Worm (Caenorhabditis elegans) whole organism, young adult: ENCODE measurements around the gene cgt-1.
A peak's percentile ranks its signal among the peaks of the same experiment; 100 is the strongest.

Source experiments
- B0035.1 ChIP-seq: sonication (generic microtip); optimal IDR thresholded peaks from 2 replicates; lab custom pipeline; 2016; ENCODE audit warnings: missing genetic modification characterization, mild to moderate bottlenecking, missing compliant biosample characterization, missing genotype, missing genetic modification reagents
- D2030.7 ChIP-seq: fragments of 200-800 bp; sonication (Bioruptor generic); IDR thresholded peaks from 2 replicates; pipeline ENCODE4 v1.3.6; 2022; ENCODE audit warnings: missing genetic modification reagents, missing genetic modification characterization, missing compliant biosample characterization
- F52B5.7 ChIP-seq: sonication (generic microtip); optimal IDR thresholded peaks from 2 replicates; lab custom pipeline; 2016; ENCODE audit warnings: mild to moderate bottlenecking, missing genetic modification characterization, missing compliant biosample characterization
- F57C9.4 ChIP-seq: sonication (generic microtip); optimal IDR thresholded peaks from 2 replicates; lab custom pipeline; 2017; ENCODE audit warnings: mild to moderate bottlenecking, missing genetic modification characterization, missing compliant biosample characterization
- Y67H2A.10 ChIP-seq: fragments of 200-800 bp; sonication (Bioruptor generic); conservative IDR thresholded peaks from 2 replicates; pipeline ENCODE4 v1.3.6; 2022; ENCODE audit warnings: missing genetic modification reagents, missing genetic modification characterization, missing compliant biosample characterization
- athp-1 ChIP-seq: sonication (generic microtip); optimal IDR thresholded peaks from 2 replicates; lab custom pipeline; 2017; ENCODE audit warnings: mild to moderate bottlenecking, missing genetic modification characterization, missing compliant biosample characterization
- attf-5 ChIP-seq: fragments of 200-800 bp; sonication (Bioruptor generic); optimal IDR thresholded peaks from 2 replicates; lab custom pipeline; 2018; ENCODE audit warnings: mild to moderate bottlenecking, missing genetic modification characterization, missing compliant biosample characterization
- cebp-1 ChIP-seq, 2 experiments: fragments of 200-800 bp in 1 of 2; sonication (Bioruptor generic) in 1 of 2; sonication (generic microtip) in 1 of 2; IDR thresholded peaks in 1 of 2; optimal IDR thresholded peaks in 1 of 2; 2 replicates each; pipeline versions ENCODE4 v1.3.6 to Lab custom; 2017 to 2022; ENCODE audit warnings: missing compliant biosample characterization in 2 of 2, missing genetic modification characterization in 2 of 2, mild to moderate bottlenecking in 1 of 2, missing genetic modification reagents in 1 of 2, moderate library complexity in 1 of 2
- cebp-2 ChIP-seq: fragments of 200-800 bp; sonication (Bioruptor generic); IDR thresholded peaks from 2 replicates; pipeline ENCODE4 v1.3.6; 2022; ENCODE audit warnings: missing genetic modification characterization, missing compliant biosample characterization
- ceh-40 ChIP-seq: fragments of 200-800 bp; sonication (Bioruptor generic); IDR thresholded peaks from 2 replicates; pipeline ENCODE4 v1.3.6; 2022; ENCODE audit warnings: missing genetic modification characterization, missing compliant biosample characterization
- die-1 ChIP-seq: sonication (generic microtip); optimal IDR thresholded peaks from 2 replicates; lab custom pipeline; 2016; ENCODE audit warnings: missing genotype, mild to moderate bottlenecking, missing genetic modification characterization, missing compliant biosample characterization
- egrh-3 ChIP-seq: fragments of 200-800 bp; sonication (Bioruptor generic); IDR thresholded peaks from 2 replicates; pipeline ENCODE4 v1.3.6; 2022; ENCODE audit warnings: missing genetic modification reagents, missing genetic modification characterization, missing compliant biosample characterization
- gei-17 ChIP-seq: fragments of 200-800 bp; sonication (Bioruptor generic); optimal IDR thresholded peaks from 2 replicates; lab custom pipeline; 2018; ENCODE audit warnings: mild to moderate bottlenecking, missing genetic modification characterization, missing compliant biosample characterization
- hlh-26 ChIP-seq: fragments of 200-800 bp; sonication (Bioruptor generic); conservative IDR thresholded peaks from 2 replicates; pipeline ENCODE4 v1.3.6; 2022; ENCODE audit warnings: missing genetic modification reagents, missing genetic modification characterization, missing compliant biosample characterization
- hmg-1.2 ChIP-seq: fragments of 200-800 bp; sonication (Bioruptor generic); IDR thresholded peaks from 2 replicates; pipeline ENCODE4 v1.3.6; 2022; ENCODE audit warnings: missing genetic modification reagents, missing genetic modification characterization, missing compliant biosample characterization
- hrde-1 ChIP-seq: sonication (generic microtip); optimal IDR thresholded peaks from 2 replicates; lab custom pipeline; 2016; ENCODE audit warnings: missing genetic modification characterization, mild to moderate bottlenecking, missing compliant biosample characterization, moderate library complexity, missing genotype, missing genetic modification reagents, borderline replicate concordance
- lag-1 ChIP-seq: fragments of 200-800 bp; sonication (Bioruptor generic); IDR thresholded peaks from 2 replicates; pipeline ENCODE4 v1.3.6; 2022; ENCODE audit warnings: missing genetic modification reagents, missing genetic modification characterization, missing compliant biosample characterization
- lin-35 ChIP-seq, 3 experiments: fragments of 150-350 bp in 2 of 3; sonication (generic microtip) in 1 of 3; optimal IDR thresholded peaks; 2 replicates each; lab custom pipeline; 2014 to 2018; ENCODE audit warnings: missing biosample characterization in 3 of 3, missing genetic modification characterization in 3 of 3, missing genetic modification reagents in 3 of 3
- madf-6 ChIP-seq: fragments of 200-800 bp; sonication (Bioruptor generic); IDR thresholded peaks from 2 replicates; pipeline ENCODE4 v1.3.6; 2022; ENCODE audit warnings: missing genetic modification reagents, missing genetic modification characterization, missing compliant biosample characterization
- mcd-1 ChIP-seq: fragments of 200-800 bp; sonication (Bioruptor generic); IDR thresholded peaks from 2 replicates; pipeline ENCODE4 v1.3.6; 2022; ENCODE audit warnings: missing genetic modification reagents, missing genetic modification characterization, missing compliant biosample characterization
- nhr-80 ChIP-seq: sonication (generic microtip); optimal IDR thresholded peaks from 2 replicates; lab custom pipeline; 2016; ENCODE audit warnings: missing genetic modification characterization, missing compliant biosample characterization
- rec-8 ChIP-seq, 2 experiments: sonication (generic microtip); optimal IDR thresholded peaks; 2 replicates each; lab custom pipeline; 2016; ENCODE audit warnings: mild to moderate bottlenecking in 2 of 2, missing genetic modification characterization in 2 of 2, missing genetic modification reagents in 2 of 2, missing genotype in 2 of 2, missing biosample characterization in 1 of 2, missing compliant biosample characterization in 1 of 2, moderate library complexity in 1 of 2
- somi-1 ChIP-seq: fragments of 200-800 bp; sonication (Bioruptor generic); optimal IDR thresholded peaks from 2 replicates; lab custom pipeline; 2018; ENCODE audit warnings: mild to moderate bottlenecking, missing genetic modification characterization, missing compliant biosample characterization
- tbx-9 ChIP-seq: sonication (generic microtip); optimal IDR thresholded peaks from 2 replicates; lab custom pipeline; 2016; ENCODE audit warnings: borderline replicate concordance, missing genetic modification characterization, inconsistent platforms, missing compliant biosample characterization
- tlf-1 ChIP-seq: fragments of 200-800 bp; sonication (Bioruptor generic); optimal IDR thresholded peaks from 2 replicates; lab custom pipeline; 2018; ENCODE audit warnings: mild to moderate bottlenecking, missing genetic modification characterization, missing compliant biosample characterization
- zfh-2 ChIP-seq: fragments of 200-800 bp; sonication (Bioruptor generic); conservative IDR thresholded peaks from 2 replicates; pipeline ENCODE4 v1.3.6; 2022; ENCODE audit warnings: missing genetic modification reagents, missing genetic modification characterization, missing compliant biosample characterization
- ztf-25 ChIP-seq: fragments of 200-800 bp; sonication (Bioruptor generic); IDR thresholded peaks from 2 replicates; pipeline ENCODE4 v1.3.6; 2022; ENCODE audit warnings: missing genetic modification reagents, missing genetic modification characterization, missing compliant biosample characterization
- ztf-26 ChIP-seq: sonication (generic microtip); optimal IDR thresholded peaks from 2 replicates; lab custom pipeline; 2017; ENCODE audit warnings: missing genetic modification characterization, missing compliant biosample characterization
- ztf-3 ChIP-seq: fragments of 200-800 bp; sonication (Bioruptor generic); optimal IDR thresholded peaks from 2 replicates; lab custom pipeline; 2018; ENCODE audit warnings: mild to moderate bottlenecking, missing genetic modification characterization, missing compliant biosample characterization
- ztf-6 ChIP-seq: fragments of 200-800 bp; sonication (Bioruptor generic); IDR thresholded peaks from 2 replicates; pipeline ENCODE4 v1.3.6; 2022; ENCODE audit warnings: missing genetic modification reagents, missing genetic modification characterization, missing compliant biosample characterization

cgt-1 gene

DNA sequence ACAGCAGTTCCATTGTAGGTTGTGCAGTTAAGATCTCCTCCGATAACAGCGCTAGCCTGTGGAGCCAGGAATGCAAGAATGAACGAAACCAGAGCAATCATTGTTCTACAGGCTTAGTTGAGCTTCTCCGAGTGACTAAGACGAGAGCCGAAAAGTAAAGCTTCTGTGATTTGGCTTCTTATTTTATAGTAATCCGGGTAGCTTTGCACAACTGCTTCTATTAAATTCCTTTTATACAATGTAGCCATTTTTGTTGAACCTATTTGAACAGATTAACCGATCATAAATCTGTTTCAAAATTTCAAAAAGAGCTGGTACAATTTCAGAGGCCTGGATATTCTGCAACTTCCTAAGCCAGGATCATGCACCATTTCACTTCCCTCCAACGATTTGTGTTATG is 28.8 kb upstream of the cgt-1 start, which contains the start of gene F35E8.9 (continued):
- no peak for TF ChIP-seq gei-17 (GFP tag; lab: Kevin White, UChicago)

DNA sequence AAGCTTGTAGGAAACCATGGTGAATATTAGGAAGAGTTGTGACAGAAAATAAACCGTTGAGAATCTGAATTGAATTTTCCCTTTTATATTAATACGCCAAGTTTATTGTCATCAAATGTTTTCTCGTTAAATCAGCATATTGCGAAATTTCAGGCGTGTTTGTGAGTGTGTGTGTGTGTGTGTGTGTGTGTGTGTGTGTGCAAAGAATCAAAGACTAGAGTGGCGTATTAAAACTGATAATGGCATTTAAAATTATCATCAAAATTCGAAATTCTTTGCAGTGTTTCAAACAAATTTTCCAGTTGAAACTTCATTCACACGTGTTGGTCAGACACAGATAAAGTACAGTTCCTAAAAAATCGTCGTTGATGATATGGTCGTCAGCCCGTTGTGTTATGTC is 27.3 kb upstream of the cgt-1 start, which contains the start of gene gst-38:
TSS of gene gst-38 (minus strand) at position 152 of the 400 bp plus-strand sequence.
- TF ChIP-seq tbx-9: no peak
- peak; percentile 86 for TF ChIP-seq cebp-1 (GFP tag; IDR thresholded peaks at IDR 0.05; lab: Robert Waterston, UW)
- TF ChIP-seq cebp-1 (tag; optimal IDR thresholded peaks at IDR 0.05; lab: Kevin White, UChicago): peak; percentile 93
- TF ChIP-seq nhr-80 (tag; lab: Kevin White, UChicago): peak; percentile 82
- TF ChIP-seq, all 124 proteins: peak for 2

- TF ChIP-seq tlf-1 (GFP tag; lab: Kevin White, UChicago) (no peak), lag-1 (GFP tag; lab: Robert Waterston, UW) (no peak), somi-1 (GFP tag; lab: Kevin White, UChicago) (no peak), mcd-1 (no peak), ztf-26 (tag; lab: Kevin White, UChicago) (no peak), cebp-2 (no peak), ztf-25 (GFP tag; lab: Robert Waterston, UW) (no peak), F57C9.4 (no peak), egrh-3 (GFP tag; lab: Robert Waterston, UW) (no peak), hmg-1.2 (GFP tag; lab: Robert Waterston, UW) (no peak), Y67H2A.10 (GFP tag; lab: Robert Waterston, UW) (no peak), hlh-26 (no peak), D2030.7 (GFP tag; lab: Robert Waterston, UW) (no peak)
These were observed 26.7 kb upstream of the cgt-1 start for ce11 chrV:15915307-15915706.

DNA sequence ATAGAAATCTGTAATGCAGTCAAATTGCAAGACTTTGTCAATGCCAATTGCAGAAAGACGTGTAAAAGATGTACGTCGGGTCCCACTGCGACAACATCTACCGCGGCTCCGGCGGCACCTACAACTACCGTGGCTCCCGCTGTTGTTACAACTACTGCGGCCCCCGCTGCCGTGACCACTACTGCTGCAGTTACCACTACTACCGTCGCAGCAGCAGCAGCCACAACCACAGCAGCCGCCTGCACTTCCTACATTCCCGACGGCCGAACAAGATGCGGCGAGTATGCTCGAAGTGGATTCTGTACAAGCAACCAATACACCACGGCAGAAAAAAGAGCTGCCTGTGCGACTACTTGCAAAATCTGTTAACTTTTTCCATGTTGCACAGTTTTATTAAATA is 26.1 kb upstream of the cgt-1 start:
- 0 out of 2 replicates have a peak, but pooled peaks have one; percentile 67 for TF ChIP-seq cebp-2
- no peak for TF ChIP-seq rec-8 (tag; optimal IDR thresholded peaks at IDR 0.05; lab: Kevin White, UChicago)
- peak; percentile 59 for TF ChIP-seq zfh-2 (GFP tag; lab: Robert Waterston, UW)

DNA sequence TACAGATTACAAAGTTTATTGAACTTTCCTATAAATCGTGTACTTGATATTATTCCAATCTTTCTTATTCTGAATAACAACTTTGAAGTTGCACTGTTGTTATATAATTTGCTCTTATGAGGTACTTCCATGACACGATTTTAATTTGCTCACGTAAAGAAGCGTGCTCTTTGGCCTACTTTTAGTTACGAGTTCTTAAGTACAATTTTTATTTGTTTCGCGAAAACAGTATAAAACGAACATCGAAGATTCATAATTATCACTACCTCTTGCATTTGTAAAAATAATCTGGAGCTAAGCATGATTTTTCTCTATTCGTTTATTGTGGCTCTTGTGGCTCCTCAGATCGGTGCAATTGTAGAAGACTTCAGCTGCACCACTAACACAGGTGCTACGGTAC is 25.1 kb upstream of the cgt-1 start, which contains the start of gene F35E8.7:
TSS of gene F35E8.7 (plus strand) at position 301 of the 400 bp plus-strand sequence.
- TF ChIP-seq B0035.1 (no peak), hrde-1 (no peak), ceh-40 (GFP tag; lab: Robert Waterston, UW) (no peak), die-1 (tag; lab: Kevin White, UChicago) (no peak), cebp-2 (no peak), ztf-3 (GFP tag; lab: Kevin White, UChicago) (no peak), attf-5 (no peak), lin-35 (GFP tag; optimal IDR thresholded peaks at IDR 0.05; lab: Kevin White, UChicago) (no peak), ztf-6 (GFP tag; lab: Robert Waterston, UW) (no peak), ztf-26 (tag; lab: Kevin White, UChicago) (no peak), madf-6 (GFP tag; lab: Robert Waterston, UW) (no peak)

- TF ChIP-seq zfh-2 (GFP tag; lab: Robert Waterston, UW): peak; percentile 73
- TF ChIP-seq athp-1: no peak
- peak; percentile 17 for TF ChIP-seq F52B5.7 (tag; lab: Kevin White, UChicago)
These were observed 24.0 kb upstream of the cgt-1 start for ce11 chrV:15912677-15913076.
